Fruit fly (Drosophila melanogaster) whole organism, embryonic: ENCODE measurements around the gene shv.

Experiments used
- Atf3 ChIP-seq: fragments of 200-800 bp; sonication (Bioruptor generic); optimal IDR thresholded peaks from 3 replicates; lab custom pipeline; 2016; ENCODE audit warnings: missing biosample characterization, missing genetic modification characterization
- BEAF-32 ChIP-seq: fragments of 200-800 bp; sonication (Bioruptor generic); optimal IDR thresholded peaks from 3 replicates; lab custom pipeline; 2017; ENCODE audit warnings: missing biosample characterization, missing genetic modification characterization, mild to moderate bottlenecking, moderate library complexity, missing genetic modification reagents
- Bteb2 ChIP-seq: fragments of 200-800 bp; sonication (Bioruptor generic); optimal IDR thresholded peaks from 2 replicates; lab custom pipeline; 2016; ENCODE audit warnings: missing biosample characterization, missing genetic modification characterization
- CG10366 ChIP-seq: fragments of 200-800 bp; sonication (Bioruptor generic); IDR thresholded peaks from 2 replicates; pipeline ENCODE4 v1.3.6; 2022; ENCODE audit warnings: missing biosample characterization, missing genetic modification characterization
- CG10431 ChIP-seq: fragments of 200-800 bp; sonication (Bioruptor generic); optimal IDR thresholded peaks from 3 replicates; lab custom pipeline; 2018; ENCODE audit warnings: missing biosample characterization, mild to moderate bottlenecking, missing genetic modification characterization
- CG11247 ChIP-seq: fragments of 200-800 bp; sonication (Bioruptor generic); IDR thresholded peaks from 2 replicates; pipeline ENCODE4 v1.3.6; 2022; ENCODE audit warnings: missing biosample characterization, missing genetic modification characterization
- CG11723 ChIP-seq: fragments of 200-800 bp; sonication (Bioruptor generic); optimal IDR thresholded peaks from 2 replicates; lab custom pipeline; 2017; ENCODE audit warnings: missing biosample characterization, mild to moderate bottlenecking, missing genetic modification characterization
- CG14667 ChIP-seq: fragments of 200-800 bp; sonication (Bioruptor generic); IDR thresholded peaks from 2 replicates; pipeline ENCODE4 v1.3.6; 2022; ENCODE audit warnings: missing biosample characterization, missing genetic modification characterization
- CG18011 ChIP-seq: fragments of 200-800 bp; sonication (Bioruptor generic); optimal IDR thresholded peaks from 2 replicates; lab custom pipeline; 2017; ENCODE audit warnings: missing biosample characterization, missing genetic modification characterization, mild to moderate bottlenecking, moderate library complexity, missing genotype
- CG18599 ChIP-seq: fragments of 200-800 bp; sonication (Bioruptor generic); optimal IDR thresholded peaks from 3 replicates; lab custom pipeline; 2017; ENCODE audit warnings: missing biosample characterization, missing genetic modification characterization, mild to moderate bottlenecking, moderate library complexity, missing genetic modification reagents
- CG18619 ChIP-seq: fragments of 200-800 bp; sonication (Bioruptor generic); optimal IDR thresholded peaks from 3 replicates; lab custom pipeline; 2017; ENCODE audit warnings: missing biosample characterization, mild to moderate bottlenecking, missing genetic modification characterization
- CG2116 ChIP-seq: fragments of 200-800 bp; sonication (Bioruptor generic); optimal IDR thresholded peaks from 3 replicates; lab custom pipeline; 2018; ENCODE audit warnings: missing biosample characterization, mild to moderate bottlenecking, missing genetic modification characterization
- CG32767 ChIP-seq: fragments of 200-800 bp; sonication (Bioruptor generic); IDR thresholded peaks from 2 replicates; pipeline ENCODE4 v1.3.6; 2022; ENCODE audit warnings: missing biosample characterization, missing genetic modification characterization
- CG8290 ChIP-seq, 3 experiments: fragments of 200-800 bp; sonication (Bioruptor generic); optimal IDR thresholded peaks; 2 replicates each; lab custom pipeline; 2016 to 2019; ENCODE audit warnings: missing biosample characterization in 3 of 3, missing genetic modification characterization in 3 of 3, mild to moderate bottlenecking in 2 of 3, moderate library complexity in 1 of 3
- CG9215 ChIP-seq: fragments of 200-800 bp; sonication (Bioruptor generic); IDR thresholded peaks from 2 replicates; pipeline ENCODE4 v1.3.6; 2022; ENCODE audit warnings: missing biosample characterization, missing genetic modification characterization
- CG9609 ChIP-seq: fragments of 200-800 bp; sonication (Bioruptor generic); optimal IDR thresholded peaks from 3 replicates; lab custom pipeline; 2016; ENCODE audit warnings: missing biosample characterization, missing genetic modification characterization
- Camta ChIP-seq: fragments of 200-800 bp; sonication (Bioruptor generic); optimal IDR thresholded peaks from 2 replicates; lab custom pipeline; 2016; ENCODE audit warnings: missing biosample characterization, missing genetic modification characterization
- Dbx ChIP-seq: fragments of 200-800 bp; sonication (Bioruptor generic); IDR thresholded peaks from 3 replicates; pipeline ENCODE4 v1.3.6; 2022; ENCODE audit warnings: missing biosample characterization, missing genetic modification characterization
- Hmr ChIP-seq: fragments of 200-800 bp; sonication (Bioruptor generic); optimal IDR thresholded peaks from 3 replicates; lab custom pipeline; 2017; ENCODE audit warnings: mild to moderate bottlenecking, missing biosample characterization, missing genetic modification reagents, missing genetic modification characterization
- Lpt ChIP-seq: fragments of >200 bp; optimal IDR thresholded peaks from 2 replicates; lab custom pipeline; 2018; ENCODE audit warnings: missing biosample characterization, missing genetic modification characterization
- MESR4 ChIP-seq: fragments of 200-800 bp; sonication (Bioruptor generic); optimal IDR thresholded peaks from 2 replicates; lab custom pipeline; 2018; ENCODE audit warnings: missing biosample characterization, mild to moderate bottlenecking, missing genetic modification characterization, moderate library complexity
- Mes4 ChIP-seq: fragments of 200-800 bp; sonication (Bioruptor generic); optimal IDR thresholded peaks from 2 replicates; lab custom pipeline; 2016; ENCODE audit warnings: missing biosample characterization, missing genetic modification characterization
- Optix ChIP-seq: fragments of 200-800 bp; sonication (Bioruptor generic); IDR thresholded peaks from 3 replicates; pipeline ENCODE4 v1.3.6; 2022; ENCODE audit warnings: missing biosample characterization, missing genetic modification characterization
- al ChIP-seq: fragments of 200-800 bp; sonication (Bioruptor generic); IDR thresholded peaks from 2 replicates; pipeline ENCODE4 v1.3.6; 2022; ENCODE audit warnings: missing biosample characterization, missing genetic modification characterization
- amos ChIP-seq: fragments of 200-800 bp; sonication (Bioruptor generic); IDR thresholded peaks from 2 replicates; pipeline ENCODE4 v1.3.6; 2022; ENCODE audit warnings: missing biosample characterization, missing genetic modification characterization; ENCODE audit not compliant: partially characterized antibody
- ara ChIP-seq: fragments of 200-800 bp; sonication (Bioruptor generic); IDR thresholded peaks from 2 replicates; pipeline ENCODE4 v1.3.6; 2022; ENCODE audit warnings: missing biosample characterization, missing genetic modification characterization
- ash1 ChIP-seq: fragments of 200-800 bp; sonication (Bioruptor generic); optimal IDR thresholded peaks from 2 replicates; lab custom pipeline; 2018; ENCODE audit warnings: missing biosample characterization, mild to moderate bottlenecking, missing genetic modification characterization
- ato ChIP-seq: fragments of 200-800 bp; sonication (Bioruptor generic); IDR thresholded peaks from 2 replicates; pipeline ENCODE4 v1.3.6; 2022; ENCODE audit warnings: missing biosample characterization, missing genetic modification characterization; ENCODE audit not compliant: partially characterized antibody
- bcd ChIP-seq: fragments of 200-800 bp; sonication (Bioruptor generic); optimal IDR thresholded peaks from 2 replicates; lab custom pipeline; 2017; ENCODE audit warnings: missing biosample characterization, mild to moderate bottlenecking, missing genetic modification characterization
- cg ChIP-seq: fragments of 200-800 bp; sonication (Bioruptor generic); optimal IDR thresholded peaks from 3 replicates; lab custom pipeline; 2019; ENCODE audit warnings: missing biosample characterization, mild to moderate bottlenecking, missing genetic modification characterization, moderate library complexity
- croc ChIP-seq: fragments of 200-800 bp; sonication (Bioruptor generic); conservative IDR thresholded peaks from 3 replicates; pipeline ENCODE4 v1.3.6; 2022; ENCODE audit warnings: missing biosample characterization, missing genetic modification characterization
- dysf ChIP-seq: fragments of 200-800 bp; sonication (Bioruptor generic); IDR thresholded peaks from 3 replicates; pipeline ENCODE4 v1.3.6; 2022; ENCODE audit warnings: missing biosample characterization, missing genetic modification characterization
- emc ChIP-seq: fragments of 200-800 bp; sonication (Bioruptor generic); optimal IDR thresholded peaks from 2 replicates; lab custom pipeline; 2016; ENCODE audit warnings: missing biosample characterization, missing genetic modification characterization
- ems ChIP-seq: fragments of 200-800 bp; sonication (Bioruptor generic); optimal IDR thresholded peaks from 3 replicates; lab custom pipeline; 2016; ENCODE audit warnings: missing biosample characterization, missing genetic modification characterization
- fd96Cb ChIP-seq: fragments of 200-800 bp; sonication (Bioruptor generic); optimal IDR thresholded peaks from 2 replicates; lab custom pipeline; 2018; ENCODE audit warnings: missing biosample characterization, mild to moderate bottlenecking, missing genetic modification characterization, moderate library complexity
- hb ChIP-seq: fragments of 200-800 bp; sonication (Bioruptor generic); IDR thresholded peaks from 3 replicates; pipeline ENCODE4 v1.3.6; 2022; ENCODE audit warnings: missing biosample characterization, missing genetic modification characterization; ENCODE audit not compliant: partially characterized antibody
- lmd ChIP-seq: fragments of 200-800 bp; sonication (Bioruptor generic); IDR thresholded peaks from 2 replicates; pipeline ENCODE4 v1.3.6; 2022; ENCODE audit warnings: missing biosample characterization, missing genetic modification characterization
- lola ChIP-seq, 3 experiments: fragments of >200 bp in 2 of 3; fragments of 200-800 bp in 1 of 3; sonication (Bioruptor generic) in 1 of 3; optimal IDR thresholded peaks; 2 replicates each; lab custom pipeline; 2017 to 2019; ENCODE audit warnings: missing biosample characterization in 3 of 3, missing genetic modification characterization in 3 of 3, mild to moderate bottlenecking in 1 of 3, moderate library complexity in 1 of 3
- nmo ChIP-seq: fragments of 200-800 bp; sonication (Bioruptor generic); optimal IDR thresholded peaks from 2 replicates; lab custom pipeline; 2018; ENCODE audit warnings: missing biosample characterization, mild to moderate bottlenecking, missing genetic modification characterization, moderate library complexity
- pb ChIP-seq: fragments of 200-800 bp; sonication (Bioruptor generic); optimal IDR thresholded peaks from 3 replicates; lab custom pipeline; 2016; ENCODE audit warnings: missing biosample characterization, missing genetic modification characterization
- pfk ChIP-seq: fragments of 200-800 bp; sonication (Bioruptor generic); optimal IDR thresholded peaks from 2 replicates; lab custom pipeline; 2018; ENCODE audit warnings: missing biosample characterization, mild to moderate bottlenecking, missing genetic modification characterization, moderate library complexity
- prd ChIP-seq, 3 experiments: fragments of >200 bp in 2 of 3; fragments of 200-800 bp in 1 of 3; sonication (Bioruptor generic) in 1 of 3; optimal IDR thresholded peaks in 2 of 3; IDR thresholded peaks in 1 of 3; 2 replicates in 2 of 3; 3 replicates in 1 of 3; pipeline versions ENCODE4 v1.3.6 to Lab custom; 2017 to 2022; ENCODE audit warnings: missing biosample characterization in 1 of 3, missing genetic modification characterization in 1 of 3
- schlank ChIP-seq: fragments of 200-800 bp; sonication (Bioruptor generic); optimal IDR thresholded peaks from 2 replicates; lab custom pipeline; 2018; ENCODE audit warnings: missing biosample characterization, mild to moderate bottlenecking, missing genetic modification characterization
- ssp ChIP-seq: fragments of 200-800 bp; sonication (Bioruptor generic); IDR thresholded peaks from 2 replicates; pipeline ENCODE4 v1.3.6; 2022; ENCODE audit warnings: missing biosample characterization, missing genetic modification characterization
- sug ChIP-seq: fragments of 200-800 bp; optimal IDR thresholded peaks from 2 replicates; lab custom pipeline; 2019; ENCODE audit warnings: missing biosample characterization, mild to moderate bottlenecking, missing genetic modification characterization, moderate library complexity
- tio ChIP-seq: fragments of 200-800 bp; sonication (Bioruptor generic); optimal IDR thresholded peaks from 2 replicates; lab custom pipeline; 2017; ENCODE audit warnings: missing biosample characterization, missing genetic modification characterization, inconsistent platforms
- tna ChIP-seq: fragments of 200-800 bp; sonication (Bioruptor generic); IDR thresholded peaks from 2 replicates; pipeline ENCODE4 v1.3.6; 2022; ENCODE audit warnings: missing biosample characterization, missing genetic modification characterization; ENCODE audit not compliant: partially characterized antibody
- trh ChIP-seq: fragments of 200-800 bp; sonication (Bioruptor generic); optimal IDR thresholded peaks from 2 replicates; lab custom pipeline; 2016; ENCODE audit warnings: missing biosample characterization, missing genetic modification characterization

The shv gene

DNA sequence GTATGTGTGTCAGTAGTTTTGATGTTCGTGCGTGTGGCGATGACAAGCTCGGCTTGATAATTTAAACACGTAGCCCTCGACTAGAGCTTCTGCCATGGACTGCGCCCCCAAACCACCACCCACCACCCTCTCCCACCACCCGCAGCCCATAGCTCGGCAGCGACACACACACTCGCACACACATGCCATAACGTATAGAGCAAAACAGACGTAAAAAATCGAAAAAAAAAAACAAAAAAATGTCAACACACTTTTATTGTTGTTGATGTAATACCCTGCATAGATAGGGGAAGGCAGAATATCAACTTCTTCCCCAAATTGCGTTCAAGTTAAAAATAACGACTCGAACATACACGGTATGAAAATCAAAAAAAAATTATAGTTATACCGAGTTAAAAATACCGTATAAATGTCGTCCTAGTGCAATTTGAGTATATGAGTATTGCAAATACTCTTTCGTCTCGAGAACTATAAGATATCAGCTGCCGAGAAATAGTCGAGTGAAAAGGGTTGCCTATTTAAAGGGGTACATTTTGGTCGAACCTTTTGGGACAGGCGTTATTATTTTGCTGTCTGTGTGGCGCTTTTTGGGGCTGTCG lies 17.5 kb downstream of the shv start (continued):
- no peak for TF ChIP-seq CG8290 (GFP tag; optimal IDR thresholded peaks at IDR 0.05; lab: Kevin White, UChicago)
- no peak for TF ChIP-seq CG8290 (tag; optimal IDR thresholded peaks at IDR 0.05; lab: Kevin White, UChicago)
- TF ChIP-seq amos = no peak
- TF ChIP-seq CG10366 (GFP tag; lab: Robert Waterston, UW) = peak; percentile 64
- TF ChIP-seq Bteb2 (GFP tag; lab: Kevin White, UChicago) = peak; percentile 73
- peak; percentile 84 for TF ChIP-seq fd96Cb (tag; lab: Kevin White, UChicago)
- TF ChIP-seq trh (GFP tag; lab: Kevin White, UChicago) = no peak
- no peak for TF ChIP-seq pfk (GFP tag; lab: Kevin White, UChicago)
- peak; percentile 59 for TF ChIP-seq schlank (tag; lab: Kevin White, UChicago)
- TF ChIP-seq ash1 (GFP tag; lab: Kevin White, UChicago) = peak; percentile 15
- TF ChIP-seq CG11247 = no peak
- TF ChIP-seq Hmr (GFP tag; lab: Kevin White, UChicago) = peak; percentile 78
- peak; percentile 70; the same call in 1 of the 2 replicates for TF ChIP-seq ara (GFP tag; lab: Robert Waterston, UW)
- no peak for TF ChIP-seq lola (GFP tag; optimal IDR thresholded peaks at IDR 0.05; lab: Kevin White, UChicago)
- peak; percentile 78 for TF ChIP-seq Atf3 (GFP tag; lab: Kevin White, UChicago)
- peak; percentile 58 for TF ChIP-seq cg (GFP tag; lab: Kevin White, UChicago)
- no peak for TF ChIP-seq MESR4
- peak; percentile 63 for TF ChIP-seq CG18619 (GFP tag; lab: Kevin White, UChicago)
- peak; percentile 88 for TF ChIP-seq dysf (GFP tag; lab: Robert Waterston, UW)
- TF ChIP-seq ato (GFP tag; lab: Robert Waterston, UW) = no peak
- TF ChIP-seq ems (GFP tag; lab: Kevin White, UChicago) = peak; percentile 82
- TF ChIP-seq CG18599 = peak; percentile 82
- peak; percentile 79 for TF ChIP-seq Camta
- TF ChIP-seq pb (GFP tag; lab: Kevin White, UChicago) = peak; percentile 77
- TF ChIP-seq croc = peak; percentile 39; the same call in 2 of the 3 replicates
- TF ChIP-seq ssp (GFP tag; lab: Robert Waterston, UW) = peak; percentile 51
- peak; percentile 40 for TF ChIP-seq CG2116
- peak; percentile 45; the same call in 2 of the 3 replicates for TF ChIP-seq Dbx
- TF ChIP-seq CG14667 (GFP tag; lab: Robert Waterston, UW) = peak; percentile 43; the same call in 1 of the 2 replicates
- TF ChIP-seq prd (optimal IDR thresholded peaks at IDR 0.05; lab: Kevin White, UChicago) = no peak
- peak; percentile 85 for TF ChIP-seq prd (GFP tag; IDR thresholded peaks at IDR 0.05; lab: Robert Waterston, UW)
- TF ChIP-seq CG9215 (GFP tag; lab: Robert Waterston, UW) = peak; percentile 69
- TF ChIP-seq nmo = peak; percentile 71
- no peak for TF ChIP-seq hb (GFP tag; lab: Robert Waterston, UW)
- peak; percentile 39 for TF ChIP-seq emc (GFP tag; lab: Kevin White, UChicago)
- TF ChIP-seq al = peak; percentile 52
- no peak for TF ChIP-seq CG10431
- TF ChIP-seq sug (tag; lab: Kevin White, UChicago) = peak; percentile 79
- TF ChIP-seq Lpt (GFP tag; lab: Kevin White, UChicago) = no peak
- TF ChIP-seq BEAF-32 (GFP tag; lab: Kevin White, UChicago) = no peak
- TF ChIP-seq tio (GFP tag; lab: Kevin White, UChicago) = peak; percentile 75
- peak; percentile 68; the same call in 1 of the 2 replicates for TF ChIP-seq CG32767 (GFP tag; lab: Robert Waterston, UW)
- peak; percentile 30 for TF ChIP-seq CG18011 (GFP tag; lab: Kevin White, UChicago)
- peak; percentile 80 for TF ChIP-seq Optix
- peak; percentile 85 for TF ChIP-seq CG9609 (GFP tag; lab: Kevin White, UChicago)
- TF ChIP-seq Mes4 (GFP tag; lab: Kevin White, UChicago) = peak; percentile 83
- no peak for TF ChIP-seq tna (GFP tag; lab: Robert Waterston, UW)
- TF ChIP-seq bcd (GFP tag; lab: Kevin White, UChicago) = peak; percentile 75
- TF ChIP-seq CG11723 = peak; percentile 17
- TF ChIP-seq lmd (GFP tag; lab: Robert Waterston, UW) = peak; percentile 79
